Worm (Caenorhabditis elegans) whole organism, mixed stage, embryonic: ENCODE measurements around the gene col-124.

Experiments used
- M03D4.4 ChIP-seq: sonication (generic microtip); optimal IDR thresholded peaks from 2 replicates; lab custom pipeline; 2017; ENCODE audit warnings: mild to moderate bottlenecking, missing genetic modification characterization, missing compliant biosample characterization
- blmp-1 ChIP-seq: fragments of 150-350 bp; optimal IDR thresholded peaks from 2 replicates; lab custom pipeline; 2014; ENCODE audit warnings: missing biosample characterization, missing genetic modification characterization
- ceh-43 ChIP-seq: fragments of 200-800 bp; sonication (Bioruptor generic); optimal IDR thresholded peaks from 2 replicates; lab custom pipeline; 2018; ENCODE audit warnings: mild to moderate bottlenecking, missing genetic modification characterization, moderate library complexity, missing compliant biosample characterization
- ceh-83 ChIP-seq: fragments of 200-800 bp; sonication (Bioruptor generic); optimal IDR thresholded peaks from 2 replicates; lab custom pipeline; 2018; ENCODE audit warnings: mild to moderate bottlenecking, missing genetic modification characterization, missing compliant biosample characterization
- ces-1 ChIP-seq: fragments of 150-350 bp; optimal IDR thresholded peaks from 2 replicates; lab custom pipeline; 2014; ENCODE audit warnings: missing biosample characterization, missing genetic modification reagents, missing genetic modification characterization
- cnd-1 ChIP-seq: fragments of 200-800 bp; sonication (Bioruptor generic); optimal IDR thresholded peaks from 2 replicates; lab custom pipeline; 2018; ENCODE audit warnings: mild to moderate bottlenecking, missing genetic modification characterization, missing compliant biosample characterization
- drap-1 ChIP-seq: fragments of 200-800 bp; sonication (Bioruptor generic); optimal IDR thresholded peaks from 3 replicates; lab custom pipeline; 2018; ENCODE audit warnings: mild to moderate bottlenecking, missing genetic modification characterization, missing compliant biosample characterization
- elt-1 ChIP-seq: sonication (generic microtip); optimal IDR thresholded peaks from 2 replicates; lab custom pipeline; 2017; ENCODE audit warnings: missing genetic modification characterization, mild to moderate bottlenecking, missing compliant biosample characterization, antibody characterized with exemption, moderate library complexity, borderline replicate concordance; ENCODE audit not compliant: insufficient read depth
- flh-1 ChIP-seq: fragments of 200-800 bp; sonication (Bioruptor generic); optimal IDR thresholded peaks from 2 replicates; lab custom pipeline; 2018; ENCODE audit warnings: mild to moderate bottlenecking, missing genetic modification characterization, moderate library complexity, missing compliant biosample characterization
- ham-2 ChIP-seq: fragments of 200-800 bp; sonication (Bioruptor generic); optimal IDR thresholded peaks from 2 replicates; lab custom pipeline; 2018; ENCODE audit warnings: mild to moderate bottlenecking, missing genetic modification characterization, missing compliant biosample characterization
- lin-13 ChIP-seq: fragments of 150-350 bp; optimal IDR thresholded peaks from 2 replicates; lab custom pipeline; 2014; ENCODE audit warnings: missing biosample characterization, missing genetic modification characterization
- lin-32 ChIP-seq: fragments of 200-800 bp; sonication (Bioruptor generic); optimal IDR thresholded peaks from 2 replicates; lab custom pipeline; 2018; ENCODE audit warnings: mild to moderate bottlenecking, missing genetic modification characterization, missing compliant biosample characterization
- lsy-2 ChIP-seq: fragments of 150-350 bp; optimal IDR thresholded peaks from 2 replicates; lab custom pipeline; 2014; ENCODE audit warnings: missing biosample characterization, missing genetic modification characterization
- mab-5 ChIP-seq: fragments of 150-350 bp; optimal IDR thresholded peaks from 2 replicates; lab custom pipeline; 2014; ENCODE audit warnings: missing biosample characterization, missing genetic modification characterization
- mep-1 ChIP-seq: fragments of 150-350 bp; optimal IDR thresholded peaks from 2 replicates; lab custom pipeline; 2017; ENCODE audit warnings: missing biosample characterization, missing genetic modification reagents, missing genetic modification characterization, inconsistent platforms
- mls-2 ChIP-seq: sonication (generic microtip); optimal IDR thresholded peaks from 2 replicates; lab custom pipeline; 2016; ENCODE audit warnings: mild to moderate bottlenecking, missing genetic modification characterization, moderate library complexity, missing compliant biosample characterization
- nhr-2 ChIP-seq: fragments of 150-350 bp; optimal IDR thresholded peaks from 2 replicates; lab custom pipeline; 2014; ENCODE audit warnings: missing biosample characterization, missing genetic modification characterization
- nhr-237 ChIP-seq: fragments of 150-350 bp; optimal IDR thresholded peaks from 2 replicates; lab custom pipeline; 2014; ENCODE audit warnings: missing biosample characterization, missing genetic modification characterization
- nhr-28 ChIP-seq: fragments of 150-350 bp; optimal IDR thresholded peaks from 2 replicates; lab custom pipeline; 2014; ENCODE audit warnings: missing biosample characterization, missing genetic modification characterization
- pha-4 ChIP-seq: fragments of 150-350 bp; optimal IDR thresholded peaks from 2 replicates; lab custom pipeline; 2018; ENCODE audit warnings: missing biosample characterization, missing genetic modification reagents, missing genetic modification characterization
- sem-2 ChIP-seq: fragments of 200-800 bp; sonication (Bioruptor generic); optimal IDR thresholded peaks from 2 replicates; lab custom pipeline; 2018; ENCODE audit warnings: mild to moderate bottlenecking, missing genetic modification characterization, missing compliant biosample characterization
- sptf-1 ChIP-seq: sonication (generic microtip); optimal IDR thresholded peaks from 2 replicates; lab custom pipeline; 2017; ENCODE audit warnings: mild to moderate bottlenecking, missing genetic modification characterization, moderate library complexity, missing compliant biosample characterization
- unc-120 ChIP-seq: sonication (generic microtip); optimal IDR thresholded peaks from 2 replicates; lab custom pipeline; 2017; ENCODE audit warnings: missing genetic modification characterization, missing compliant biosample characterization; ENCODE audit not compliant: poor library complexity, severe bottlenecking
- unc-39 ChIP-seq: fragments of 150-350 bp; optimal IDR thresholded peaks from 2 replicates; lab custom pipeline; 2014; ENCODE audit warnings: missing biosample characterization, missing genetic modification characterization
- unc-62 ChIP-seq: fragments of 150-350 bp; optimal IDR thresholded peaks from 2 replicates; lab custom pipeline; 2014; ENCODE audit warnings: missing biosample characterization, missing genetic modification reagents, missing genetic modification characterization
- zip-8 ChIP-seq: fragments of 150-350 bp; optimal IDR thresholded peaks from 2 replicates; lab custom pipeline; 2014; ENCODE audit warnings: missing biosample characterization, missing genetic modification characterization
- ztf-11 ChIP-seq: fragments of 150-350 bp; optimal IDR thresholded peaks from 2 replicates; lab custom pipeline; 2014; ENCODE audit warnings: missing biosample characterization, missing genetic modification characterization

The col-124 gene

DNA sequence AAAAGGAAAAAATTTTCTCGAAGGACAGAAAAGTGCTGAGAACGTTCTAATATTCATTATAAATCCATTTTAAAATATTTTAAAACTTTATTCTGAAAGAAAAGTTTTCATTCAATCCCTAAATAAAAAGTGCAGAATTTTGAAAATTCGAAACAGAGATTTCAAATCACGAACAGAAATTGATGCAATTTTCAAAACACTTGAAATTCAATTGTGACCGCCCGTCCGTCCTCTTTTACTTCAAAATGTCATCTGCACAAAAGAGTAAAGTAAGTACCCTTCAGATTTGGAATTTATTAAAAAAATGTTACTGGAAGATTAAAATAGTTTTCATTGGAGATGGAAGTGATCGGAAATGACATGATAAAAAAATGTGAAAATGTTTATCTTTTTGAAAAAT lies 27.7 kb upstream of the col-124 start:
- TF ChIP-seq ceh-83 (GFP tag; lab: Kevin White, UChicago) (no peak), elt-1 (tag; lab: Kevin White, UChicago) (no peak), unc-39 (no peak), unc-62 (no peak), ces-1 (GFP tag; lab: Kevin White, UChicago) (peak; percentile 87)

DNA sequence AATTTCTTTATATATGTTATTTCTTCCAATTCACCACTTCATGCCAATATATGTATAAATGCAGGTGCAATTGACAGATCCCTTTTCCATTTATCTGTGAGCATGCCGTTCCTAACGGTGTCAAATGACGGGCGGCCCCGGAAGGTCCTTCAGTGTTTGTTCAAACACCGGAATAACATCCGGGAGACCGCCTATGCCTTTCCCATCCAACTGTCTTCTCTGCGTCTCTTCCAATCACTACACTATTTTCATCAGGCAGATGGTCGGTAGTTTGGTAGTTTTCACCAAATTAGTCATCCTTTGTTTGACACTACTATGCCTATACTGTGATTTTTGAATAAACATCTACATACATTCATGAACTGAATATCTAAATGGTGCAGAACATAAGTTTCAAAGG lies 25.7 kb upstream of the col-124 start:
- peak; percentile 87 for TF ChIP-seq cnd-1 (tag; lab: Kevin White, UChicago)
- no peak for TF ChIP-seq mab-5

DNA sequence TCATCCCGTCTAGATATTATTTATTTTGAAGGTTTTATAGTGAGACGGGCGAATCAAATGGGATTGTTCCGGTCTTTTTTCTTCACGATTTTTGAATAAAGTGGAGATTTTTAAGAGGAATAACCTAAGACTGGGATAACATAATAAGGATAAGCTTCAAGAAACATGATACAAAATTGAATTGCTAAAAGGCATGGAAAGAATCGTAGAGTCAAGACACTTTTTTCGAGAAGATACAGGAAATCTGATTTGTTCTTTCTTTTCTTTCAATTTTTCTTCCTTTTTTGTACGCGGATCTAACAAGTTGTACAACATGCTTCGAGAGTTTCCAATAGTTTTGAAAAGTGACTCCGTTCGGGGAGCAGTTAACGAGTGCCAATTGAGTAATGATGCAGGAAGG lies 24.8 kb upstream of the col-124 start:
- peak; percentile 77 for TF ChIP-seq ces-1 (GFP tag; lab: Kevin White, UChicago)
- no peak for TF ChIP-seq mep-1 (tag; lab: Kevin White, UChicago)
- TF ChIP-seq, all 35 proteins: peak for 1

DNA sequence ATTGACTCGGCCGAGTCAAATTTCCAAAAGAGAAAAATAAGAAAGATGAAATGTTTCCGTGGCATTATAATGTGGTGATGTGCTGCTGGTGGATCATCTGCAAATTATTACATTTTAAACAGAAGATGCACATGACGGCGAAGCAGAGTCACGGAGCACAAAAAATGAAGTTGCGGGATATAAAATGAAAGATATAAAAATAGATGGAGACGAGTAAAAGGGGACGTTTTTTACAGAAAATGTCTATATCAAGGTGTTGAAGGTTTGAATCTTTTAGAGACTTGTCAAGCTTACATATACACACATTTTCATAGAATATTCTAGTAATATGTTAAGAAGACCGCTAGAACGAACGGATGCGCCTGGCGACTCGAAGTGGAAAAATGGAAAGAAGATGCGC lies 21.9 kb upstream of the col-124 start, which contains the start of gene ptrg-1:
Gene ptrg-1, minus strand, starts transcription at position 101 of the 400 bp plus-strand sequence.
- TF ChIP-seq mab-5 (no peak), drap-1 (GFP tag; lab: Kevin White, UChicago) (no peak), pha-4 (tag; lab: Kevin White, UChicago) (no peak)

DNA sequence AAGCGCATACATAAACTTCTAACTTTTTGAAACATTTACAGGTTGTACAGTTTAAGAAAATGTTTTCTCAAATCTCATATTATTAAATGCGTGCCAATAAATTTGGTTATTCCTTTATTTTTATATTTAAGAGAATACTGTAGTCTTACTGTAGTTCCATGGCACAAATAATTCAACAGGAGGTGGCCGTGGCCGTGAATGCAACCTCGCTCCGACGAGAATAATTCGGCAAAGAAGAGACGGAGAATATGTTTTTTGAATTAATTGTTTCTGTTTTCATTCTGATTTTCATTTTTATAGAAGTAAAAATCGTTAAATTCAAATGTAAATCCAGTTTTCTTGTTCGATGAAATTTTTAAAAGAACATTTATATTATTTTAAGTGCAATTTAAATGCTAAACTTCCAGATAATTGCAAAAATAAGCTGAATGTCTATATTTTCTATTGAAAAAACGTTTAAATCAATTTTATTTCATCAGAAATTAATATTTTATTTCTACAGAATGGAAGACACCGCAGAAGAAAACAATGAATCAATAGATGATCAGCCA lies 18.9 kb upstream of the col-124 start, which contains the start of gene gon-4:
Gene gon-4, plus strand, starts transcription at position 501 of the 551 bp plus-strand sequence.
- no peak for TF ChIP-seq drap-1 (GFP tag; lab: Kevin White, UChicago)
- no peak for TF ChIP-seq sem-2 (GFP tag; lab: Kevin White, UChicago)
- TF ChIP-seq unc-120 (tag; lab: Kevin White, UChicago), result no peak
- TF ChIP-seq ceh-83 (GFP tag; lab: Kevin White, UChicago), result no peak
- peak; percentile 49 for TF ChIP-seq lsy-2 (tag; lab: Kevin White, UChicago)

DNA sequence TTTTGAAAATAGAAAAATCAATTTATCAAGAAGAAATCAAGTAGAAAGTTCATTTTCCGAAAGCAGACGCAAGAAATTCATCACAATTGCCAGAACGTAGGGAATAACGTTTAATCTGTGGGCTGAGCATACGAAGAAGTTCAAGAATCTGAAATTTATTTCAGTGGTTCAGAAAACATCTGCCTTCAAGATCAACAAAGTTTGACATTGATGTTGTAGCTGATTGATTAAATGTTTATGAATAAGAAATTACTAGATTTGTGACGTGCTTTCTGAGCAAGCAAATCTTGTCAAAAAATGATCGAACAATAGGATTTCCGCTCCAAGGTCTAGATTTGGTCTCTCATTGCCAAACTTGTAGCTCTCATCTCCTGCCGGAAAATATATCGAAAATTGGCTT lies 10.1 kb upstream of the col-124 start, which contains the start of gene K04D7.6:
Gene K04D7.6, minus strand, starts transcription at position 101 of the 400 bp plus-strand sequence.
- no peak for TF ChIP-seq ces-1 (GFP tag; lab: Kevin White, UChicago)
- TF ChIP-seq pha-4 (tag; lab: Kevin White, UChicago), result no peak
- no peak for TF ChIP-seq blmp-1 (tag; lab: Kevin White, UChicago)
- TF ChIP-seq unc-39, result no peak
- no peak for TF ChIP-seq elt-1 (tag; lab: Kevin White, UChicago)
- no peak for TF ChIP-seq unc-120 (tag; lab: Kevin White, UChicago)
- TF ChIP-seq flh-1 (GFP tag; lab: Kevin White, UChicago), result no peak
- TF ChIP-seq ham-2 (GFP tag; lab: Kevin White, UChicago), result no peak
- TF ChIP-seq nhr-2 (tag; lab: Kevin White, UChicago), result no peak
- TF ChIP-seq sptf-1 (tag; lab: Kevin White, UChicago), result no peak
- no peak for TF ChIP-seq M03D4.4 (tag; lab: Kevin White, UChicago)
- TF ChIP-seq unc-62, result no peak
- no peak for TF ChIP-seq cnd-1 (tag; lab: Kevin White, UChicago)
- no peak for TF ChIP-seq lin-13 (tag; lab: Kevin White, UChicago)
- TF ChIP-seq nhr-237 (tag; lab: Kevin White, UChicago), result no peak
- no peak for TF ChIP-seq nhr-28
- TF ChIP-seq lin-32 (GFP tag; lab: Kevin White, UChicago), result no peak
- no peak for TF ChIP-seq ceh-43 (GFP tag; lab: Kevin White, UChicago)

DNA sequence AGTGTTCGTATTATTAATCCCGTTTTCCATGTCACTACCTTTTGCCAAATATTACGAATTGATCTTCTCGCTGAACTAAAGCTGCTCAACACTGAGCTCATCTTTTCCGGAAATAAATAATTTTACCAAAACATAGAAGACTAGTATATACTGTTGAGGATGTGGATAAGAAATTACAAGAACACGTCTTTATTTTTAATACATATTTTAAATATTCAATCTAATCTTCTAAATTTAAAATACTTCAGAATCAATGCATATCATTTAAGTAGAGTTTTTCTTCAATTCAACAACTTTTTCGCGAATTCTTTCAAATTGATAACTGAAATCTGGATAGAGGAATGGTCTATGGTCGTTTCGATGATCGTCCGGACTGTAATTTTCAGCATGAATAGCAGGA lies 1.4 kb upstream of the col-124 start, which contains the start of gene abt-1:
Gene abt-1, minus strand, starts transcription at position 101 of the 400 bp plus-strand sequence.
- TF ChIP-seq zip-8 (tag; lab: Kevin White, UChicago) (no peak), nhr-237 (tag; lab: Kevin White, UChicago) (no peak), unc-120 (tag; lab: Kevin White, UChicago) (no peak), ceh-43 (GFP tag; lab: Kevin White, UChicago) (no peak), pha-4 (tag; lab: Kevin White, UChicago) (no peak), mep-1 (tag; lab: Kevin White, UChicago) (no peak), flh-1 (GFP tag; lab: Kevin White, UChicago) (no peak), ztf-11 (tag; lab: Kevin White, UChicago) (no peak), blmp-1 (tag; lab: Kevin White, UChicago) (no peak), mls-2 (tag; lab: Kevin White, UChicago) (no peak), lsy-2 (tag; lab: Kevin White, UChicago) (no peak)
